Fruit fly (Drosophila melanogaster): ENCODE measurements around the gene Nhe1.
A peak's percentile ranks its signal among the peaks of the same experiment; 100 is the strongest.

Nhe1 gene

DNA sequence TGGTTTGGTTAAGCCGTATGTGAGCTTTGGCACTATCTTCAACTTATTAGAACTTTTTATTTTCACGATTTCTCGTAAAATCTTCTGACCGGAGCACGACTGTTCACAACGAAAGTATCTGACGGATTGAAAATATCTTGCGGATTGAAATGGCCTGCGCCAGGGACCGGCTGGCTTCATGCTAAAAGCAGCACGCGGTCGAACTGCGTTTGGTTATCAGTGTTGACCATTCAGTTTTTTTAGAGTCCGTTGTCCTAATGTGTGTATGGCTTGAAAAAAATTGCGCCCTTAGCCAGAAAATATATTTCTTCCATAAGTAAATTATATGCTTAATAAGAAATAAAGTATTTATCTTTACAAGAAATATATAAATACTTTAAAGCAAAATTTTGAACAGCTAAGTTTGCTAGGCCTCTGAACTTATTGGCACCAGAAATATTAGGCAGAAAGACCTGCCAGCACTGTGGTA lies 19.2 kb downstream of the Nhe1 start, which contains the start of gene net (continued):
- TF ChIP-seq CG34224 (GFP tag; IDR thresholded peaks at IDR 0.05; ENCODE audit: partially characterized antibody) (no peak), Hmx (GFP tag; optimal IDR thresholded peaks at IDR 0.05) (no peak), CG33557 (GFP tag; optimal IDR thresholded peaks at IDR 0.05) (peak; percentile 73), Dek (tag; optimal IDR thresholded peaks at IDR 0.05) (peak; percentile 66), Max (GFP tag; optimal IDR thresholded peaks at IDR 0.05) (peak; percentile 77), az2 (GFP tag; optimal IDR thresholded peaks at IDR 0.05) (peak; percentile 48), gce (GFP tag; IDR thresholded peaks at IDR 0.05) (no peak), abd-A (tag; optimal IDR thresholded peaks at IDR 0.05) (no peak), Hey (tag; optimal IDR thresholded peaks at IDR 0.05) (peak; percentile 0), Hr3 (GFP tag; optimal IDR thresholded peaks at IDR 0.05) (peak; percentile 47), CG1602 (GFP tag; optimal IDR thresholded peaks at IDR 0.05) (peak; percentile 16), Awh (GFP tag; IDR thresholded peaks at IDR 0.05) (no peak), dysf (GFP tag; IDR thresholded peaks at IDR 0.05) (peak; percentile 61; the same call in 2 of the 3 replicates), CG17802 (tag; optimal IDR thresholded peaks at IDR 0.05) (peak; percentile 15), Meics (GFP tag; optimal IDR thresholded peaks at IDR 0.05) (peak; percentile 84), mirr (GFP tag; optimal IDR thresholded peaks at IDR 0.05) (peak; percentile 14), Nf-YA (GFP tag; IDR thresholded peaks at IDR 0.05) (no peak), CG9932 (GFP tag; IDR thresholded peaks at IDR 0.05) (peak; percentile 74), Aef1 (GFP tag; IDR thresholded peaks at IDR 0.05) (no peak), Dref (GFP tag; IDR thresholded peaks at IDR 0.05) (no peak), CG13424 (tag; optimal IDR thresholded peaks at IDR 0.05) (peak; percentile 85), lov (optimal IDR thresholded peaks at IDR 0.05) (no peak), lov (GFP tag; IDR thresholded peaks at IDR 0.05) (0 out of 3 replicates have a peak, but pooled peaks have one; percentile 61), wdn (GFP tag; IDR thresholded peaks at IDR 0.05) (no peak), CG3281 (GFP tag; optimal IDR thresholded peaks at IDR 0.05) (peak; percentile 85), sug (tag; optimal IDR thresholded peaks at IDR 0.05) (peak; percentile 89), run (tag; optimal IDR thresholded peaks at IDR 0.05) (no peak), CG1233 (GFP tag; optimal IDR thresholded peaks at IDR 0.05) (peak; percentile 59), Spps (tag; optimal IDR thresholded peaks at IDR 0.05) (no peak), CG12744 (GFP tag; optimal IDR thresholded peaks at IDR 0.05) (no peak), CG10543 (GFP tag; optimal IDR thresholded peaks at IDR 0.05) (peak; percentile 86), Sox102F (GFP tag; optimal IDR thresholded peaks at IDR 0.05) (peak; percentile 34), CG31224 (GFP tag; IDR thresholded peaks at IDR 0.05) (no peak), Adf1 (GFP tag; IDR thresholded peaks at IDR 0.05) (peak; percentile 80), D19B (GFP tag; optimal IDR thresholded peaks at IDR 0.05) (peak; percentile 53), CG4617 (GFP tag; optimal IDR thresholded peaks at IDR 0.05; ENCODE audit: borderline replicate concordance) (no peak), bab2 (GFP tag; optimal IDR thresholded peaks at IDR 0.05) (no peak), zfh1 (GFP tag; IDR thresholded peaks at IDR 0.05) (0 out of 3 replicates have a peak, but pooled peaks have one; percentile 54), CG18764 (GFP tag; optimal IDR thresholded peaks at IDR 0.05) (peak; percentile 26), HLH54F (GFP tag; optimal IDR thresholded peaks at IDR 0.05) (no peak), Hsf (GFP tag; optimal IDR thresholded peaks at IDR 0.05) (peak; percentile 9), Ssrp (tag; optimal IDR thresholded peaks at IDR 0.05) (peak; percentile 30), CG6175 (GFP tag; IDR thresholded peaks at IDR 0.05) (no peak), CG30020 (tag; optimal IDR thresholded peaks at IDR 0.05) (peak; percentile 30), mam (GFP tag; optimal IDR thresholded peaks at IDR 0.05) (peak; percentile 10), CG3995 (GFP tag; optimal IDR thresholded peaks at IDR 0.05) (peak; percentile 27), CG12219 (GFP tag; optimal IDR thresholded peaks at IDR 0.05) (peak; percentile 41), Ets65A (GFP tag) (peak; percentile 48), CG12155 (GFP tag; optimal IDR thresholded peaks at IDR 0.05) (peak; percentile 47), CG31441 (GFP tag; IDR thresholded peaks at IDR 0.05) (peak; percentile 75), CG15269 (tag; optimal IDR thresholded peaks at IDR 0.05) (peak; percentile 78), CG32532 (GFP tag; IDR thresholded peaks at IDR 0.05) (peak; percentile 67)

Data from whole organism, embryonic.